Worm (Caenorhabditis elegans) whole organism, L1 larva: ENCODE results near the gene ttr-5.

Experiments
- dpl-1 ChIP-seq, 3 experiments: fragments of 150-350 bp in 2 of 3; sonication (generic microtip) in 1 of 3; optimal IDR thresholded peaks; 2 replicates each; lab custom pipeline; 2014 to 2017; ENCODE audit warnings: missing biosample characterization in 3 of 3, missing genetic modification characterization in 3 of 3, missing genetic modification reagents in 3 of 3
- lin-39 ChIP-seq: fragments of 150-350 bp; optimal IDR thresholded peaks from 2 replicates; lab custom pipeline; 2014; ENCODE audit warnings: missing biosample characterization, missing genetic modification reagents, missing genetic modification characterization
- nhr-11 ChIP-seq: fragments of 150-350 bp; optimal IDR thresholded peaks from 2 replicates; lab custom pipeline; 2014; ENCODE audit warnings: missing biosample characterization, missing genetic modification characterization
- pqm-1 ChIP-seq: sonication (generic microtip); optimal IDR thresholded peaks from 3 replicates; lab custom pipeline; 2017; ENCODE audit warnings: missing biosample characterization, missing genetic modification characterization
- rnt-1 ChIP-seq: sonication (generic microtip); optimal IDR thresholded peaks from 2 replicates; lab custom pipeline; 2016; ENCODE audit warnings: mild to moderate bottlenecking, missing genetic modification characterization, moderate library complexity, missing compliant biosample characterization
- zag-1 ChIP-seq: fragments of 150-350 bp; optimal IDR thresholded peaks from 2 replicates; lab custom pipeline; 2014; ENCODE audit warnings: missing biosample characterization, missing genetic modification characterization

- TF ChIP-seq lin-39 (tag; lab: Kevin White, UChicago) = no peak
- TF ChIP-seq nhr-11 (tag; lab: Kevin White, UChicago) = no peak
- no peak for TF ChIP-seq pqm-1 (tag; lab: Kevin White, UChicago)
- no peak for TF ChIP-seq rnt-1
- TF ChIP-seq zag-1 (tag; lab: Kevin White, UChicago) = no peak
- TF ChIP-seq dpl-1 (GFP tag; optimal IDR thresholded peaks at IDR 0.05; lab: Kevin White, UChicago) = no peak
These were observed 25.4 kb downstream of the ttr-5 start, which contains the start of gene chtb-1 for ce11 chrIII:9355412-9355969.
